Worm (Caenorhabditis elegans) whole organism, L4 larva: ENCODE results near the gene oig-1.
"Not testable (repeated sequence)": the region's sequence is repeated elsewhere in the genome, so short reads cannot be mapped to it uniquely, and the experiment has no call there.

Experiments
- F37D6.2 ChIP-seq: sonication (generic microtip); optimal IDR thresholded peaks from 2 replicates; lab custom pipeline; 2016; ENCODE audit warnings: mild to moderate bottlenecking, missing genetic modification characterization, missing compliant biosample characterization
- T26A8.4 ChIP-seq: fragments of 200-800 bp; sonication (Bioruptor generic); IDR thresholded peaks from 2 replicates; pipeline ENCODE4 v1.3.6; 2022; ENCODE audit warnings: missing genetic modification characterization, missing compliant biosample characterization
- Y75B8A.6 ChIP-seq: fragments of 200-800 bp; sonication (Bioruptor generic); IDR thresholded peaks from 2 replicates; pipeline ENCODE4 v1.3.6; 2022; ENCODE audit warnings: missing genetic modification reagents, missing genetic modification characterization, missing compliant biosample characterization
- ZK337.2 ChIP-seq: fragments of 200-800 bp; sonication (Bioruptor generic); IDR thresholded peaks from 2 replicates; pipeline ENCODE4 v1.3.6; 2022; ENCODE audit warnings: missing genetic modification reagents, missing genetic modification characterization, missing compliant biosample characterization
- ZK546.5 ChIP-seq, 2 experiments: sonication (generic microtip); optimal IDR thresholded peaks; 2 replicates each; lab custom pipeline; 2017; ENCODE audit warnings: missing biosample characterization in 2 of 2, missing genetic modification characterization in 2 of 2
- aha-1 ChIP-seq: fragments of 150-350 bp; peaks from one replicate; lab custom pipeline; 2014; ENCODE audit warnings: missing biosample characterization, missing genetic modification characterization
- ama-1 ChIP-seq: fragments of 150-350 bp; optimal IDR thresholded peaks from 2 replicates; lab custom pipeline; 2014; ENCODE audit warnings: inconsistent platforms, mixed read lengths
- arid-1 ChIP-seq: fragments of 200-800 bp; sonication (Bioruptor generic); conservative IDR thresholded peaks from 2 replicates; pipeline ENCODE4 v1.3.6; 2022; ENCODE audit warnings: missing genetic modification reagents, missing genetic modification characterization, missing compliant biosample characterization
- ceh-20 ChIP-seq: fragments of 200-800 bp; sonication (Bioruptor generic); IDR thresholded peaks from 2 replicates; pipeline ENCODE4 v1.3.6; 2022; ENCODE audit warnings: missing genetic modification reagents, missing genetic modification characterization, missing compliant biosample characterization
- ceh-44 ChIP-seq: fragments of 200-800 bp; sonication (Bioruptor generic); IDR thresholded peaks from 2 replicates; pipeline ENCODE4 v1.3.6; 2022; ENCODE audit warnings: missing genetic modification reagents, missing genetic modification characterization, missing compliant biosample characterization
- daf-19 ChIP-seq: fragments of 200-800 bp; sonication (Bioruptor generic); conservative IDR thresholded peaks from 2 replicates; pipeline ENCODE4 v1.3.6; 2022; ENCODE audit warnings: missing genetic modification characterization, missing compliant biosample characterization
- daf-8 ChIP-seq: fragments of 200-800 bp; sonication (Bioruptor generic); IDR thresholded peaks from 2 replicates; pipeline ENCODE4 v1.3.6; 2022; ENCODE audit warnings: missing genetic modification characterization, missing compliant biosample characterization
- dmd-8 ChIP-seq: fragments of 200-800 bp; sonication (Bioruptor generic); IDR thresholded peaks from 2 replicates; pipeline ENCODE4 v1.3.6; 2022; ENCODE audit warnings: missing genetic modification characterization, missing compliant biosample characterization
- dpl-1 ChIP-seq: fragments of 150-350 bp; optimal IDR thresholded peaks from 2 replicates; lab custom pipeline; 2014; ENCODE audit warnings: missing biosample characterization, missing genetic modification reagents, missing genetic modification characterization
- dve-1 ChIP-seq: sonication (generic microtip); optimal IDR thresholded peaks from 2 replicates; lab custom pipeline; 2017; ENCODE audit warnings: antibody characterized with exemption, mild to moderate bottlenecking, missing genetic modification characterization, missing compliant biosample characterization; ENCODE audit not compliant: insufficient read depth
- egl-43 ChIP-seq: fragments of 200-800 bp; sonication (Bioruptor generic); IDR thresholded peaks from 2 replicates; pipeline ENCODE4 v1.3.6; 2022; ENCODE audit warnings: missing genetic modification reagents, missing genetic modification characterization, missing compliant biosample characterization
- hlh-11 ChIP-seq: fragments of 200-800 bp; sonication (Bioruptor generic); optimal IDR thresholded peaks from 2 replicates; lab custom pipeline; 2018; ENCODE audit warnings: mild to moderate bottlenecking, missing genetic modification characterization, missing compliant biosample characterization
- hmg-1.1 ChIP-seq: fragments of 200-800 bp; sonication (Bioruptor generic); IDR thresholded peaks from 2 replicates; pipeline ENCODE4 v1.3.6; 2022; ENCODE audit warnings: missing genetic modification reagents, missing genetic modification characterization, missing compliant biosample characterization
- lin-29 ChIP-seq: fragments of 200-800 bp; sonication (Bioruptor generic); IDR thresholded peaks from 2 replicates; pipeline ENCODE4 v1.3.6; 2022; ENCODE audit warnings: missing genetic modification reagents, missing genetic modification characterization, missing compliant biosample characterization
- lin-38 ChIP-seq: fragments of 200-800 bp; sonication (Bioruptor generic); IDR thresholded peaks from 2 replicates; pipeline ENCODE4 v1.3.6; 2022; ENCODE audit warnings: missing genetic modification reagents, missing genetic modification characterization, missing compliant biosample characterization
- madf-5 ChIP-seq, 2 experiments: fragments of 200-800 bp; sonication (Bioruptor generic); IDR thresholded peaks; 2 replicates each; pipeline ENCODE4 v1.3.6; 2022; ENCODE audit warnings: missing compliant biosample characterization in 2 of 2, missing genetic modification characterization in 2 of 2
- mep-1 ChIP-seq: fragments of 150-350 bp; sonication (generic microtip); optimal IDR thresholded peaks from 3 replicates; lab custom pipeline; 2014; ENCODE audit warnings: missing biosample characterization, missing genetic modification characterization
- mes-2 ChIP-seq: sonication (generic microtip); optimal IDR thresholded peaks from 2 replicates; lab custom pipeline; 2016; ENCODE audit warnings: missing genotype, mild to moderate bottlenecking, missing genetic modification characterization, missing compliant biosample characterization; ENCODE audit not compliant: poor library complexity, severe bottlenecking
- mxl-2 ChIP-seq: fragments of 200-800 bp; sonication (Bioruptor generic); conservative IDR thresholded peaks from 2 replicates; pipeline ENCODE4 v1.3.6; 2022; ENCODE audit warnings: missing genetic modification reagents, missing genetic modification characterization, missing compliant biosample characterization
- mxl-3 ChIP-seq: fragments of 200-800 bp; sonication (Bioruptor generic); optimal IDR thresholded peaks from 2 replicates; lab custom pipeline; 2018; ENCODE audit warnings: mild to moderate bottlenecking, missing genetic modification characterization, missing compliant biosample characterization
- nhr-6 ChIP-seq: fragments of 150-350 bp; optimal IDR thresholded peaks from 2 replicates; lab custom pipeline; 2014; ENCODE audit warnings: missing biosample characterization, missing genetic modification characterization
- pha-4 ChIP-seq, 2 experiments: fragments of 150-350 bp in 1 of 2; fragments of 200-800 bp in 1 of 2; sonication (Bioruptor generic) in 1 of 2; IDR thresholded peaks in 1 of 2; optimal IDR thresholded peaks in 1 of 2; 2 replicates each; pipeline versions ENCODE4 v1.3.6 to Lab custom; 2014 to 2022; ENCODE audit warnings: missing genetic modification characterization in 2 of 2, missing genetic modification reagents in 2 of 2, missing biosample characterization in 1 of 2, missing compliant biosample characterization in 1 of 2
- pqm-1 ChIP-seq: sonication (generic microtip); optimal IDR thresholded peaks from 2 replicates; lab custom pipeline; 2017; ENCODE audit warnings: missing biosample characterization, missing genetic modification characterization
- rbr-2 ChIP-seq: sonication (generic microtip); optimal IDR thresholded peaks from 2 replicates; lab custom pipeline; 2016; ENCODE audit warnings: missing genotype, missing genetic modification characterization, missing compliant biosample characterization
- tag-97 ChIP-seq: fragments of 200-800 bp; sonication (Bioruptor generic); IDR thresholded peaks from 2 replicates; pipeline ENCODE4 v1.3.6; 2022; ENCODE audit warnings: missing genetic modification characterization, missing compliant biosample characterization
- tra-1 ChIP-seq: fragments of 200-800 bp; sonication (Bioruptor generic); IDR thresholded peaks from 2 replicates; pipeline ENCODE4 v1.3.6; 2022; ENCODE audit warnings: missing genetic modification reagents, missing genetic modification characterization, missing compliant biosample characterization
- unc-62 ChIP-seq, 3 experiments: fragments of 150-350 bp in 1 of 3; sonication (generic microtip); optimal IDR thresholded peaks in 2 of 3; peaks in 1 of 3; 1 replicate in 1 of 3; 2 replicates in 2 of 3; lab custom pipeline; 2014 to 2017; ENCODE audit warnings: missing biosample characterization in 3 of 3, missing genetic modification characterization in 3 of 3, missing genetic modification reagents in 3 of 3, missing genotype in 1 of 3
- zfp-2 ChIP-seq: sonication (generic microtip); optimal IDR thresholded peaks from 2 replicates; lab custom pipeline; 2016; ENCODE audit warnings: mild to moderate bottlenecking, missing genetic modification characterization, missing compliant biosample characterization
- zfp-3 ChIP-seq: fragments of 200-800 bp; sonication (Bioruptor generic); conservative IDR thresholded peaks from 2 replicates; pipeline ENCODE4 v1.3.6; 2022; ENCODE audit warnings: missing genetic modification reagents, missing genetic modification characterization, missing compliant biosample characterization

The oig-1 gene

DNA sequence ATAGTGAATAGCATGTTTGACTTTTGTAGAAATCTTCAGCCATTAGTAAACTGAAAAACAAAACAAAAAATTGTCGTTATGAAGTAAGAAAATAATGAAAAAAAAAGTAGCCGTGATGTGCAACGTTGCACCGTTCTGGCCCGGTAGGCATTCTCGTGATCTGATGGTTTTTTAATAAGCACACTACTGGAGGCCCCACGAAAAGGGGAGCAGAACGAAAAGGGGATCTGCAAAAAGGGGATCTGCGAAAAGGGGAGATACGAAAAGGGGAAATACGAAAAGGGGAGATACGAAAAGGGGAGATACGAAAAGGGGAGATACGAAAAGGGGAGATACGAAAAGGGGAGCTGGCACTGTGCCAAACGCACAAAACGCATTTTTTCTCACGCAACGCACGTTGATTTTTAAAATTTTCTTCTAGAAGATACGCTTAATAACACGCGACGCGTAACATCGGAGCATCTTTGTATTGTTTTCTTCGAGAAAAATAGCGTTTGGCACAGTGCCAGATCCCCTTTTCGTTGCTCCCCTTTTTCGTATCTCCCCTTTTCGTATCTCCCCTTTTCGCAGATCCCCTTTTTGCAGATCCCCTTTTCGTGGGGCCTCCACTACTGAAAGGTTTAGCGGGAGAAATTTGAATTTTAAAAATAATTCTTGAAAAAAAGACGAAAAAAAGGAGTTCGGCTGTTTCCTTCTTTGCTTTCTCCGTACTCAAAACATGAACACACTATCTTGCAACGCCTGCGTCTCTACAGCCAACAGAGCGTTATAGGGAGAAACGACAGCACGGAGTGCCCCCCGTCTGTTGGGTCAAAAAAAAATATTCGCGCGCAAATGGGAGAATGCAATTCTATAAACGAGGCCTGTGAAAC lies 26.0 kb upstream of the oig-1 start, which contains the start of gene C09E7.7 (continued):
- TF ChIP-seq ZK337.2 (GFP tag; lab: Robert Waterston, UW): peak; percentile 79
- 0 out of 4 replicates have a peak, but pooled peaks have one; percentile 6 to 10 for TF ChIP-seq madf-5 (GFP tag; IDR thresholded peaks at IDR 0.05; lab: Robert Waterston, UW)
- TF ChIP-seq ceh-20 (GFP tag; lab: Robert Waterston, UW): peak; percentile 65; the same call in 1 of the 2 replicates
- TF ChIP-seq hmg-1.1: peak; percentile 77
- TF ChIP-seq mep-1 (tag; lab: Kevin White, UChicago): peak; percentile 77
- TF ChIP-seq unc-62 (GFP tag; optimal IDR thresholded peaks at IDR 0.05 in 1 of 2; lab: Kevin White, UChicago): peak in 1 of 2 experiments; percentile 63
- TF ChIP-seq unc-62 (tag; optimal IDR thresholded peaks at IDR 0.05; lab: Kevin White, UChicago): not testable (repeated sequence)
- TF ChIP-seq egl-43 (GFP tag; lab: Robert Waterston, UW): peak; percentile 66
- TF ChIP-seq dpl-1 (GFP tag; lab: Kevin White, UChicago): peak; percentile 48
- TF ChIP-seq arid-1 (GFP tag; lab: Robert Waterston, UW): peak; percentile 55; the same call in 1 of the 2 replicates
- TF ChIP-seq daf-19 (GFP tag; lab: Robert Waterston, UW): 0 out of 2 replicates have a peak, but pooled peaks have one; percentile 28
- 0 out of 2 replicates have a peak, but pooled peaks have one; percentile 40 for TF ChIP-seq lin-29 (GFP tag; lab: Robert Waterston, UW)
- peak; percentile 7 for TF ChIP-seq dve-1
- TF ChIP-seq tag-97 (GFP tag; lab: Robert Waterston, UW): 0 out of 2 replicates have a peak, but pooled peaks have one; percentile 44
- peak; percentile 15; the same call in 1 of the 2 replicates for TF ChIP-seq mxl-2 (GFP tag; lab: Robert Waterston, UW)
- peak; percentile 55; the same call in 1 of the 2 replicates for TF ChIP-seq tra-1 (GFP tag; lab: Robert Waterston, UW)
- TF ChIP-seq T26A8.4 (GFP tag; lab: Robert Waterston, UW): peak; percentile 69
- peak; percentile 76 for TF ChIP-seq lin-38 (GFP tag; lab: Robert Waterston, UW)
- peak; percentile 58 for TF ChIP-seq F37D6.2 (tag; lab: Kevin White, UChicago)
- peak; percentile 69 for TF ChIP-seq hlh-11
- TF ChIP-seq zfp-2 (tag; lab: Kevin White, UChicago): peak; percentile 10
- peak; percentile 61 for TF ChIP-seq rbr-2 (tag; lab: Kevin White, UChicago)
- TF ChIP-seq mxl-3: peak; percentile 35
- peak; percentile 84 for TF ChIP-seq mes-2
- 0 out of 2 replicates have a peak, but pooled peaks have one; percentile 14 for TF ChIP-seq Y75B8A.6 (GFP tag; lab: Robert Waterston, UW)
- TF ChIP-seq pha-4 (GFP tag; IDR thresholded peaks at IDR 0.05; lab: Robert Waterston, UW): peak; percentile 55; the same call in 1 of the 2 replicates
- TF ChIP-seq pha-4 (tag; optimal IDR thresholded peaks at IDR 0.05; lab: Kevin White, UChicago): peak; percentile 22

DNA sequence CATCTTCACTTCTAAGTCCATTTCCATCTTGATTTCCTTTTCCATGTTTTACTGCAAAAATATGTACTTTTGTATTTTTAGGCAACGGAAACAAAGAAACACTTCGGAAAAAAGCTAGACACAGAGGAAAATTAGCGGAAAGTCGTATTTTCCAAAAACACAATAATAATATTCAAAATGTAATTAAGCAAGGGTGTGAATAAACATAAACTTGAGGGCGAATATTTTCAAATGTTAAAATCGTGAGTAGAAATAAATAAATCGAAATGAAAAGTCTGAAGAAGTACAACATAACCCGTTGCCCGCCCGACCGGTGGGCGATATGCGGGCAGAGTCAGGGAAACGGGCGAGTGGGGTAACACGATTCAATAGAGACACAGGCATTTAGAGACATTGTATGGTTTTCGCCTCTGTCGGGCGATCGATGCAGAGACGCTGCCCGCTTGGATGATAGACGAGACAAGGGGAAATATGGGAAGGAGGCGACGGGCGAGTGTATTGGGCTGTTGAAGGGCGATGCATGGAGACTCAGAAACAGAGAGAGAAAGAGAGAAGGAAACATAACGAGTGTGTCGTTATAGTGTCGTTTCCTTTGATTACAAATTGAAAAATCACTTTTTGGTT lies 11.6 kb upstream of the oig-1 start, which contains the start of gene C09E7.4:
Gene C09E7.4, minus strand, starts transcription at position 51 of the 624 bp plus-strand sequence.
- TF ChIP-seq dmd-8 (GFP tag; lab: Robert Waterston, UW) (no peak), ZK337.2 (GFP tag; lab: Robert Waterston, UW) (no peak), daf-8 (GFP tag; lab: Robert Waterston, UW) (no peak), ceh-20 (GFP tag; lab: Robert Waterston, UW) (no peak), ama-1 (lab: Kevin White, UChicago) (no peak), unc-62 (GFP tag; optimal IDR thresholded peaks at IDR 0.05 in 1 of 2; lab: Kevin White, UChicago) (peak in 1 of 2 experiments; percentile 77), unc-62 (tag; optimal IDR thresholded peaks at IDR 0.05; lab: Kevin White, UChicago) (no peak), nhr-6 (tag; lab: Kevin White, UChicago) (no peak), pqm-1 (tag; lab: Kevin White, UChicago) (no peak), zfp-2 (tag; lab: Kevin White, UChicago) (no peak), zfp-3 (GFP tag; lab: Robert Waterston, UW) (no peak), ceh-44 (GFP tag; lab: Robert Waterston, UW) (no peak), rbr-2 (tag; lab: Kevin White, UChicago) (peak; percentile 7), tag-97 (GFP tag; lab: Robert Waterston, UW) (no peak), aha-1 (peak; percentile 96), ZK546.5 (tag; optimal IDR thresholded peaks at IDR 0.05; lab: Kevin White, UChicago) (no peak)
